Fruit fly (Drosophila melanogaster) whole organism: ENCODE data around the gene Nthl1.

Experiments
- CG8478 ChIP-seq: fragments of >200 bp; optimal IDR thresholded peaks from 2 replicates; lab custom pipeline; 2018; ENCODE audit warnings: inconsistent platforms
- EcR ChIP-seq, 2 experiments: fragments of >200 bp; optimal IDR thresholded peaks; 2 replicates each; lab custom pipeline; 2017; ENCODE audit warnings: missing biosample characterization in 2 of 2, missing genetic modification characterization in 2 of 2, missing genetic modification reagents in 2 of 2
- pan ChIP-seq: fragments of >200 bp; optimal IDR thresholded peaks from 2 replicates; lab custom pipeline; 2017

- TF ChIP-seq EcR (GFP tag; optimal IDR thresholded peaks at IDR 0.05; lab: Kevin White, UChicago) (no peak), CG8478 (no peak), pan (lab: Kevin White, UChicago) (no peak)
Measured at dm6 chr2L:20956836-20957235, 29.2 kb upstream of the Nthl1 start.
